Worm (Caenorhabditis elegans): ENCODE results near the gene B0222.5.

Gene B0222.5

DNA sequence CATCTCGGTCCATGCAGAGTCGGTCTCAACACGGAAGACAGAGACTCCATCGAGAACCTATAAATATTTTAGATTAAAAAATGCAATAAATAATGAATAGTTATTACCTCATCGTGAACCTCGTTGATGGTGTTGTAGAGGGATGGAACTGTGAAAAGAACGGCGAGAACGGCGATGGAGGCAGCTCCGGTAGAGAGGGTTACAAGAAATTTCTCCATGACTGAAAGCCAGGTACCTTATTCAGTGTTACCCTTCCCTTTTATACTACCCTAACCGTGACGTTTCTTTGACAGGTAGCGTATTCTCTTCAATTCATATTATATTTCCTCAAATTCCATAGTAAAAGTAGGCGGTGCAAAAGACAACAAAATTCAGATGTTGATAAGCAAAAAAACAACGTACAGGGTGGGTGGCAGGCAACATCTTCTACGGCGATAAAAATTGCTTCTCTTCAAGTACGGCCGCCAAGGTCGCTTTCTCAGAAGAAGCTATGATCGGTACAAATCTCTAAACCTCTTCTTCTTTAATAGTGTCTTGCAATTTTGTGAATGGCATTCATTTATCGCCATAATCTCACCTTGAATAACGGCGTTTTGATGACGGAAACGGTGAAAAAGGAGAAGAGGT is 10.5 kb upstream of the B0222.5 start, which contains the start of gene col-10 (continued):
- TF ChIP-seq efl-1 (optimal IDR thresholded peaks at IDR 0.05) (no peak), efl-1 (GFP tag; optimal IDR thresholded peaks at IDR 0.05 in 1 of 2) (no peak), nhr-20 (tag; optimal IDR thresholded peaks at IDR 0.05) (peak; percentile 78), nhr-47 (tag; optimal IDR thresholded peaks at IDR 0.05) (peak; percentile 34), mep-1 (tag; optimal IDR thresholded peaks at IDR 0.05) (peak; percentile 26), Y116A8C.19 (tag; optimal IDR thresholded peaks at IDR 0.05; ENCODE audit: borderline replicate concordance) (no peak), blmp-1 (tag; optimal IDR thresholded peaks at IDR 0.05) (peak; percentile 64), ets-5 (GFP tag; IDR thresholded peaks at IDR 0.05) (no peak), pag-3 (tag; optimal IDR thresholded peaks at IDR 0.05; ENCODE audit: borderline replicate concordance, insufficient read depth) (peak; percentile 60), nhr-19 (GFP tag; conservative IDR thresholded peaks at IDR 0.05) (peak; percentile 31; the same call in 1 of the 2 replicates), pqm-1 (tag; optimal IDR thresholded peaks at IDR 0.05) (no peak), hlh-4 (tag; optimal IDR thresholded peaks at IDR 0.05) (no peak), aha-1 (tag; optimal IDR thresholded peaks at IDR 0.05) (no peak), ceh-90 (tag; optimal IDR thresholded peaks at IDR 0.05) (no peak), dpl-1 (GFP tag; optimal IDR thresholded peaks at IDR 0.05) (peak in 1 of 3 experiments; percentile 9), snu-23 (GFP tag; optimal IDR thresholded peaks at IDR 0.05) (peak; percentile 74), ama-1 (optimal IDR thresholded peaks at IDR 0.05) (peak; percentile 81), ceh-88 (GFP tag; IDR thresholded peaks at IDR 0.05) (no peak)

DNA sequence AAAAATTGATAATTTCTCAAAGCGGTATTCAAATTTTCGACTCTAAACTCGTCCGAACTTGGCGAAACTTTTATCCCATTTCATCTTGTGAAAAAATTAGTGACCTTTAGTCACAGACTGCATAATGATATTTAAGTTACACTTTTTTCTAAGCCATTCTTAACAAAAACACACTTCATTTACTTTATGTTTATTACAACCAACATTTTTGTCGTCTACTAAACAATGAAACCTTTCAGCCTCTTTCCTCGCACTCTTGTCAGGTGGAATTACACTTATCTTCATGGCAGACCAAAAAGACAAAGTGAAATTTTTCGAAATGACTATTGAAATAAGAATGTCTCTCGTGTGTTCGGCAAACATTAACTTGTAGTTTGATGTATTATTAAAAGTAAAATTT is 9.2 kb upstream of the B0222.5 start:
- TF ChIP-seq alr-1 (tag; optimal IDR thresholded peaks at IDR 0.05; ENCODE audit: borderline replicate concordance) (no peak), dsc-1 (tag; optimal IDR thresholded peaks at IDR 0.05) (no peak), aly-2 (tag; optimal IDR thresholded peaks at IDR 0.05) (peak; percentile 54), efl-3 (GFP tag; optimal IDR thresholded peaks at IDR 0.05) (no peak), unc-62 (GFP tag; optimal IDR thresholded peaks at IDR 0.05) (no peak), ama-1 (optimal IDR thresholded peaks at IDR 0.05) (peak; percentile 73), nhr-90 (tag; optimal IDR thresholded peaks at IDR 0.05; ENCODE audit: poor library complexity) (peak; percentile 10), lin-13 (GFP tag; optimal IDR thresholded peaks at IDR 0.05) (no peak), efl-1 (optimal IDR thresholded peaks at IDR 0.05) (peak in 1 of 2 experiments; percentile 11), efl-1 (GFP tag; optimal IDR thresholded peaks at IDR 0.05 in 1 of 2) (no peak), nhr-71 (tag; optimal IDR thresholded peaks at IDR 0.05) (peak; percentile 50), sox-4 (tag; optimal IDR thresholded peaks at IDR 0.05) (no peak), mab-9 (GFP tag; IDR thresholded peaks at IDR 0.05) (no peak), nhr-20 (tag; optimal IDR thresholded peaks at IDR 0.05) (no peak), jun-1 (tag; optimal IDR thresholded peaks at IDR 0.05) (peak; percentile 42), fkh-4 (tag; optimal IDR thresholded peaks at IDR 0.05; ENCODE audit: borderline replicate concordance) (no peak), nhr-76 (tag; optimal IDR thresholded peaks at IDR 0.05) (no peak), nhr-19 (GFP tag; conservative IDR thresholded peaks at IDR 0.05) (0 out of 2 replicates have a peak, but pooled peaks have one; percentile 5), tbx-2 (tag; optimal IDR thresholded peaks at IDR 0.05) (no peak), lin-14 (GFP tag; optimal IDR thresholded peaks at IDR 0.05) (peak; percentile 6), nhr-85 (tag) (peak; percentile 70), lsy-2 (tag; optimal IDR thresholded peaks at IDR 0.05) (peak in 1 of 2 experiments; percentile 43), nhr-47 (tag; optimal IDR thresholded peaks at IDR 0.05) (peak; percentile 21), unc-30 (tag; optimal IDR thresholded peaks at IDR 0.05) (no peak), C16A3.4 (tag; optimal IDR thresholded peaks at IDR 0.05) (no peak), sptf-1 (tag; optimal IDR thresholded peaks at IDR 0.05) (no peak), ets-5 (GFP tag; IDR thresholded peaks at IDR 0.05) (no peak), elt-3 (tag; optimal IDR thresholded peaks at IDR 0.05) (peak in 2 of 6 experiments; percentile 35 to 46), nhr-77 (tag; optimal IDR thresholded peaks at IDR 0.05) (no peak), ceh-90 (tag; optimal IDR thresholded peaks at IDR 0.05) (no peak), C34B4.2 (tag; optimal IDR thresholded peaks at IDR 0.05) (no peak)

Measured in whole organism, L1 larva.